Worm (Caenorhabditis elegans): ENCODE results near the gene K09F6.15.

DNA sequence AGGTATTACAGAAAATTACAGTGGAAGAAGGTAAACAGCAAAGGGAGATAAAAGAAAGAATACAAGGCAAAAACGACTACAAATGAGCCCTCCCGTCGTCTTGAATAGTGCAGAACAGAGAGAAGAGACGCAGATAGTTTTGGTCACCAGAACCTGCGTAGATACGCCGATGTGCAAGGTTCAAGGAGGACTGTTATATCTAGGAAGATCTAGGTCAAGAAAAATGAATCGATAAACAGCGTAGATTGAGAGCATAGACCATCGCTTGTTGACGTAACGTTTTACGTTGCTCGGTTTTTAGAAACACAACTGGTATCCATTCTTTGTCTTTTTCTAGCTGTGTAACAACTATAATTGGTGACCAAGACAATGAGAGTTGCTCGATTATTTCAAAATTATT is 23.5 kb upstream of the K09F6.15 start, which contains the start of gene B0281.5:
- TF ChIP-seq him-1 (tag; optimal IDR thresholded peaks at IDR 0.05): no peak
- no peak for TF ChIP-seq dao-5 (tag; optimal IDR thresholded peaks at IDR 0.05)
- TF ChIP-seq W03F9.2 (tag; optimal IDR thresholded peaks at IDR 0.05): no peak

All from whole organism, L4/young adult.